Worm (Caenorhabditis elegans) whole organism, L4 larva: ENCODE results near the gene dlg-1.

Source experiments
- D1046.2 ChIP-seq: fragments of 200-800 bp; sonication (Bioruptor generic); IDR thresholded peaks from 2 replicates; pipeline ENCODE4 v1.3.6; 2022; ENCODE audit warnings: missing genetic modification characterization, missing compliant biosample characterization
- T20F7.1 ChIP-seq: fragments of 200-800 bp; sonication (Bioruptor generic); optimal IDR thresholded peaks from 2 replicates; lab custom pipeline; 2018; ENCODE audit warnings: mild to moderate bottlenecking, missing genetic modification characterization, missing compliant biosample characterization
- Y48G9A.11 ChIP-seq: fragments of 200-800 bp; sonication (Bioruptor generic); IDR thresholded peaks from 2 replicates; pipeline ENCODE4 v1.3.6; 2022; ENCODE audit warnings: missing genetic modification reagents, missing genetic modification characterization, missing compliant biosample characterization
- aha-1 ChIP-seq: fragments of 150-350 bp; peaks from one replicate; lab custom pipeline; 2014; ENCODE audit warnings: missing biosample characterization, missing genetic modification characterization
- ceh-20 ChIP-seq: fragments of 200-800 bp; sonication (Bioruptor generic); IDR thresholded peaks from 2 replicates; pipeline ENCODE4 v1.3.6; 2022; ENCODE audit warnings: missing genetic modification reagents, missing genetic modification characterization, missing compliant biosample characterization
- ceh-44 ChIP-seq: fragments of 200-800 bp; sonication (Bioruptor generic); IDR thresholded peaks from 2 replicates; pipeline ENCODE4 v1.3.6; 2022; ENCODE audit warnings: missing genetic modification reagents, missing genetic modification characterization, missing compliant biosample characterization
- ceh-62 ChIP-seq: sonication (generic microtip); optimal IDR thresholded peaks from 2 replicates; lab custom pipeline; 2017; ENCODE audit warnings: missing biosample characterization, missing genetic modification characterization
- ceh-82 ChIP-seq: sonication (generic microtip); optimal IDR thresholded peaks from 2 replicates; lab custom pipeline; 2017; ENCODE audit warnings: missing biosample characterization, missing genetic modification characterization
- ces-1 ChIP-seq: fragments of 150-350 bp; sonication (generic microtip); optimal IDR thresholded peaks from 4 replicates; lab custom pipeline; 2014; ENCODE audit warnings: missing biosample characterization, missing genetic modification reagents, missing genetic modification characterization
- cey-2 ChIP-seq: sonication (generic microtip); optimal IDR thresholded peaks from 3 replicates; lab custom pipeline; 2017; ENCODE audit warnings: missing genetic modification characterization, mild to moderate bottlenecking, missing compliant biosample characterization, antibody characterized with exemption, borderline replicate concordance; ENCODE audit not compliant: insufficient read depth
- daf-16 ChIP-seq, 3 experiments: sonication (generic microtip); optimal IDR thresholded peaks; 2 replicates each; lab custom pipeline; 2016 to 2017; ENCODE audit warnings: missing genetic modification characterization in 3 of 3, missing genetic modification reagents in 3 of 3, mild to moderate bottlenecking in 2 of 3, missing compliant biosample characterization in 2 of 3, missing biosample characterization in 1 of 3, moderate library complexity in 1 of 3
- dmd-6 ChIP-seq: fragments of 200-800 bp; sonication (Bioruptor generic); IDR thresholded peaks from 2 replicates; pipeline ENCODE4 v1.3.6; 2022; ENCODE audit warnings: missing genetic modification reagents, missing genetic modification characterization, missing compliant biosample characterization
- dmd-8 ChIP-seq: fragments of 200-800 bp; sonication (Bioruptor generic); IDR thresholded peaks from 2 replicates; pipeline ENCODE4 v1.3.6; 2022; ENCODE audit warnings: missing genetic modification characterization, missing compliant biosample characterization
- dpl-1 ChIP-seq: fragments of 150-350 bp; optimal IDR thresholded peaks from 2 replicates; lab custom pipeline; 2014; ENCODE audit warnings: missing biosample characterization, missing genetic modification reagents, missing genetic modification characterization
- duxl-1 ChIP-seq: sonication (generic microtip); optimal IDR thresholded peaks from 2 replicates; lab custom pipeline; 2016; ENCODE audit warnings: mild to moderate bottlenecking, missing genetic modification characterization, moderate library complexity, missing compliant biosample characterization; ENCODE audit not compliant: poor library complexity
- dve-1 ChIP-seq: sonication (generic microtip); optimal IDR thresholded peaks from 2 replicates; lab custom pipeline; 2017; ENCODE audit warnings: antibody characterized with exemption, mild to moderate bottlenecking, missing genetic modification characterization, missing compliant biosample characterization; ENCODE audit not compliant: insufficient read depth
- egl-43 ChIP-seq: fragments of 200-800 bp; sonication (Bioruptor generic); IDR thresholded peaks from 2 replicates; pipeline ENCODE4 v1.3.6; 2022; ENCODE audit warnings: missing genetic modification reagents, missing genetic modification characterization, missing compliant biosample characterization
- hlh-11 ChIP-seq: fragments of 200-800 bp; sonication (Bioruptor generic); optimal IDR thresholded peaks from 2 replicates; lab custom pipeline; 2018; ENCODE audit warnings: mild to moderate bottlenecking, missing genetic modification characterization, missing compliant biosample characterization
- hlh-30 ChIP-seq: sonication (generic microtip); optimal IDR thresholded peaks from 2 replicates; lab custom pipeline; 2017; ENCODE audit warnings: antibody characterized with exemption, mild to moderate bottlenecking, missing genetic modification characterization, missing compliant biosample characterization; ENCODE audit not compliant: insufficient read depth
- hmg-1.1 ChIP-seq: fragments of 200-800 bp; sonication (Bioruptor generic); IDR thresholded peaks from 2 replicates; pipeline ENCODE4 v1.3.6; 2022; ENCODE audit warnings: missing genetic modification reagents, missing genetic modification characterization, missing compliant biosample characterization
- lim-7 ChIP-seq: fragments of 200-800 bp; sonication (Bioruptor generic); IDR thresholded peaks from 2 replicates; pipeline ENCODE4 v1.3.6; 2022; ENCODE audit warnings: missing genetic modification characterization, missing compliant biosample characterization
- lin-1 ChIP-seq: fragments of 200-800 bp; sonication (Bioruptor generic); IDR thresholded peaks from 2 replicates; pipeline ENCODE4 v1.3.6; 2022; ENCODE audit warnings: missing genetic modification reagents, missing genetic modification characterization, missing compliant biosample characterization
- lin-13 ChIP-seq: fragments of 150-350 bp; optimal IDR thresholded peaks from 2 replicates; lab custom pipeline; 2014; ENCODE audit warnings: missing biosample characterization, missing genetic modification reagents, missing genetic modification characterization
- lin-39 ChIP-seq: fragments of 150-350 bp; optimal IDR thresholded peaks from 2 replicates; lab custom pipeline; 2014; ENCODE audit warnings: missing biosample characterization, missing genetic modification reagents, missing genetic modification characterization
- lsy-2 ChIP-seq, 2 experiments: fragments of 150-350 bp in 1 of 2; sonication (generic microtip) in 1 of 2; optimal IDR thresholded peaks; 2 replicates each; lab custom pipeline; 2014 to 2017; ENCODE audit warnings: missing biosample characterization in 2 of 2, missing genetic modification characterization in 2 of 2
- madf-5 ChIP-seq, 2 experiments: fragments of 200-800 bp; sonication (Bioruptor generic); IDR thresholded peaks; 2 replicates each; pipeline ENCODE4 v1.3.6; 2022; ENCODE audit warnings: missing compliant biosample characterization in 2 of 2, missing genetic modification characterization in 2 of 2
- madf-9 ChIP-seq: fragments of 200-800 bp; sonication (Bioruptor generic); conservative IDR thresholded peaks from 2 replicates; pipeline ENCODE4 v1.3.6; 2022; ENCODE audit warnings: missing genetic modification reagents, missing genetic modification characterization, missing compliant biosample characterization
- mdl-1 ChIP-seq, 2 experiments: fragments of 150-350 bp in 1 of 2; sonication (generic microtip) in 1 of 2; optimal IDR thresholded peaks; 2 replicates each; lab custom pipeline; 2014 to 2017; ENCODE audit warnings: missing biosample characterization in 2 of 2, missing genetic modification characterization in 2 of 2
- mep-1 ChIP-seq: fragments of 150-350 bp; sonication (generic microtip); optimal IDR thresholded peaks from 3 replicates; lab custom pipeline; 2014; ENCODE audit warnings: missing biosample characterization, missing genetic modification characterization
- mes-2 ChIP-seq: sonication (generic microtip); optimal IDR thresholded peaks from 2 replicates; lab custom pipeline; 2016; ENCODE audit warnings: missing genotype, mild to moderate bottlenecking, missing genetic modification characterization, missing compliant biosample characterization; ENCODE audit not compliant: poor library complexity, severe bottlenecking
- mxl-3 ChIP-seq: fragments of 200-800 bp; sonication (Bioruptor generic); optimal IDR thresholded peaks from 2 replicates; lab custom pipeline; 2018; ENCODE audit warnings: mild to moderate bottlenecking, missing genetic modification characterization, missing compliant biosample characterization
- nhr-111 ChIP-seq: fragments of 200-800 bp; sonication (Bioruptor generic); optimal IDR thresholded peaks from 2 replicates; lab custom pipeline; 2018; ENCODE audit warnings: mild to moderate bottlenecking, missing genetic modification characterization, missing compliant biosample characterization
- nhr-237 ChIP-seq: sonication (generic microtip); optimal IDR thresholded peaks from 2 replicates; lab custom pipeline; 2017; ENCODE audit warnings: missing biosample characterization, missing genetic modification characterization
- nhr-25 ChIP-seq: sonication (generic microtip); optimal IDR thresholded peaks from 2 replicates; lab custom pipeline; 2017; ENCODE audit warnings: missing genetic modification characterization, mild to moderate bottlenecking, missing compliant biosample characterization, antibody characterized with exemption, moderate library complexity, borderline replicate concordance; ENCODE audit not compliant: insufficient read depth
- nhr-28 ChIP-seq: fragments of 150-350 bp; optimal IDR thresholded peaks from 2 replicates; lab custom pipeline; 2014; ENCODE audit warnings: missing biosample characterization, missing genetic modification characterization
- nhr-48 ChIP-seq: sonication (generic microtip); optimal IDR thresholded peaks from 2 replicates; lab custom pipeline; 2016; ENCODE audit warnings: mild to moderate bottlenecking, missing genetic modification characterization, missing compliant biosample characterization
- nhr-76 ChIP-seq: fragments of 150-350 bp; optimal IDR thresholded peaks from 2 replicates; lab custom pipeline; 2014; ENCODE audit warnings: missing biosample characterization, missing genetic modification characterization
- pha-4 ChIP-seq, 2 experiments: fragments of 150-350 bp in 1 of 2; fragments of 200-800 bp in 1 of 2; sonication (Bioruptor generic) in 1 of 2; IDR thresholded peaks in 1 of 2; optimal IDR thresholded peaks in 1 of 2; 2 replicates each; pipeline versions ENCODE4 v1.3.6 to Lab custom; 2014 to 2022; ENCODE audit warnings: missing genetic modification characterization in 2 of 2, missing genetic modification reagents in 2 of 2, missing biosample characterization in 1 of 2, missing compliant biosample characterization in 1 of 2
- pqm-1 ChIP-seq: sonication (generic microtip); optimal IDR thresholded peaks from 2 replicates; lab custom pipeline; 2017; ENCODE audit warnings: missing biosample characterization, missing genetic modification characterization
- saeg-2 ChIP-seq: fragments of 200-800 bp; sonication (Bioruptor generic); IDR thresholded peaks from 2 replicates; pipeline ENCODE4 v1.3.6; 2022; ENCODE audit warnings: missing genetic modification reagents, missing genetic modification characterization, missing compliant biosample characterization
- set-16 ChIP-seq: fragments of 200-800 bp; sonication (Bioruptor generic); IDR thresholded peaks from 2 replicates; pipeline ENCODE4 v1.3.6; 2022; ENCODE audit warnings: missing genetic modification reagents, missing genetic modification characterization, missing compliant biosample characterization
- snpc-4 ChIP-seq: fragments of 150-350 bp; optimal IDR thresholded peaks from 2 replicates; lab custom pipeline; 2014; ENCODE audit warnings: missing biosample characterization, missing genetic modification characterization
- tra-1 ChIP-seq: fragments of 200-800 bp; sonication (Bioruptor generic); IDR thresholded peaks from 2 replicates; pipeline ENCODE4 v1.3.6; 2022; ENCODE audit warnings: missing genetic modification reagents, missing genetic modification characterization, missing compliant biosample characterization
- unc-62 ChIP-seq, 3 experiments: fragments of 150-350 bp in 1 of 3; sonication (generic microtip); optimal IDR thresholded peaks in 2 of 3; peaks in 1 of 3; 1 replicate in 1 of 3; 2 replicates in 2 of 3; lab custom pipeline; 2014 to 2017; ENCODE audit warnings: missing biosample characterization in 3 of 3, missing genetic modification characterization in 3 of 3, missing genetic modification reagents in 3 of 3, missing genotype in 1 of 3
- zip-11 ChIP-seq: fragments of 200-800 bp; sonication (Bioruptor generic); IDR thresholded peaks from 2 replicates; pipeline ENCODE4 v1.3.6; 2022; ENCODE audit warnings: missing genetic modification characterization, missing compliant biosample characterization

dlg-1 gene

DNA sequence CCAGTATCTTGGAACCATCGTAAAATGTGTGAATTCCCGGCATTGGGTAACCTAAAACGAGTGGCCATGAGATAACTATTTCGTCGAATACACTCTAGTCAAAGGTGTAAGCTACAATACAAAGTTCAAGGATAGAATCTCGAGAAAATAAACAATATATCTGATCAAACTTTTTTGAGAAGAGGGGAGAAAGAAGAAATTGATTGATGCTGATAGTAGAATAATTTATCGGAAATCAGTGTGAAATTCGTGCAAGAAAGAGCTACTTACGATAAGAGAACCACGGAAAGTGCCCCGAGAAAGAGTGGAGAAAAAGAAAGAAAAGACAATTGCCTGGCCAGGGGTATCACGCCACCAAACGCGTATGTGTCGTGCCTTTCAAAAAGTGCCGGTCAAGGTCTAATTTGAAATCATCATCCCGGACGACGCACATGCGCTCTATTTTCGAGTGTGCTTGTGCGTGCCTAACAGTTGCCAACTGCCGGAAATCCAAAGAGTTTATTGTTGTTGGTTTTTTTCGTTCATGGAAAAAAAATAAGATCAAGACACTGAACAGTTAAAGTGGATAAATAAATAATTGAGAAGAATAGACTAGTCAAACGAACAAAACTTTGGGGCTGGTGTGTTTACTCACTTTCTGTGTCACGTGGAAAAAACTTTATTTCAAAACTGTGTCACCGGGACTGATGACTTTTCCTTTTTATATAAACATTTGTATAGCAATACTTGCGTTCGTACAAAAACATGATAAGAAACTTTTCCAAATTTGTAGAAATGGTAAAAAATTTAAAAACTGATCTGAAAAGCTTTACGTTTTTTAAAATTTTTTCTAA, 43.5 kb downstream of the dlg-1 start, which contains the start of gene mboa-3:
TSS of gene mboa-3 (minus strand) at position 51 of the 833 bp plus-strand sequence.
- no peak for TF ChIP-seq Y48G9A.11 (GFP tag; lab: Robert Waterston, UW)
- peak; percentile 8 for TF ChIP-seq mep-1 (tag; lab: Kevin White, UChicago)
- peak in 1 of 2 experiments; percentile 87 for TF ChIP-seq unc-62 (GFP tag; optimal IDR thresholded peaks at IDR 0.05 in 1 of 2; lab: Kevin White, UChicago)
- TF ChIP-seq unc-62 (tag; optimal IDR thresholded peaks at IDR 0.05; lab: Kevin White, UChicago): no peak
- no peak for TF ChIP-seq ceh-44
- TF ChIP-seq nhr-25 (tag; lab: Kevin White, UChicago): no peak
- peak; percentile 51 for TF ChIP-seq nhr-28 (tag; lab: Kevin White, UChicago)
- peak; percentile 70 for TF ChIP-seq hlh-11
- TF ChIP-seq mdl-1 (tag; optimal IDR thresholded peaks at IDR 0.05; lab: Kevin White, UChicago): peak in 1 of 2 experiments; percentile 84
- TF ChIP-seq daf-16 (GFP tag; optimal IDR thresholded peaks at IDR 0.05; lab: Kevin White, UChicago): peak in 1 of 2 experiments; percentile 12
- peak; percentile 68 for TF ChIP-seq daf-16 (tag; optimal IDR thresholded peaks at IDR 0.05; lab: Kevin White, UChicago)
- no peak for TF ChIP-seq nhr-111 (GFP tag; lab: Kevin White, UChicago)
- no peak for TF ChIP-seq nhr-237 (tag; lab: Kevin White, UChicago)
- no peak for TF ChIP-seq saeg-2 (GFP tag; lab: Robert Waterston, UW)
- TF ChIP-seq lim-7: 0 out of 2 replicates have a peak, but pooled peaks have one; percentile 5
- TF ChIP-seq set-16: no peak
- TF ChIP-seq pqm-1 (tag; lab: Kevin White, UChicago): peak; percentile 17
- TF ChIP-seq aha-1 (tag; lab: Kevin White, UChicago): peak; percentile 97
- TF ChIP-seq ceh-20 (GFP tag; lab: Robert Waterston, UW): 0 out of 2 replicates have a peak, but pooled peaks have one; percentile 15
- TF ChIP-seq pha-4 (GFP tag; IDR thresholded peaks at IDR 0.05; lab: Robert Waterston, UW): peak; percentile 14; the same call in 1 of the 2 replicates
- peak; percentile 52 for TF ChIP-seq pha-4 (tag; optimal IDR thresholded peaks at IDR 0.05; lab: Kevin White, UChicago)
- TF ChIP-seq hlh-30 (tag; lab: Kevin White, UChicago): peak; percentile 57
- no peak for TF ChIP-seq T20F7.1 (GFP tag; lab: Kevin White, UChicago)
- no peak for TF ChIP-seq cey-2
- peak; percentile 64 for TF ChIP-seq mxl-3
- TF ChIP-seq dpl-1 (GFP tag; lab: Kevin White, UChicago): no peak
- no peak for TF ChIP-seq madf-5 (GFP tag; IDR thresholded peaks at IDR 0.05; lab: Robert Waterston, UW)
- no peak for TF ChIP-seq ceh-62
- TF ChIP-seq hmg-1.1: 0 out of 2 replicates have a peak, but pooled peaks have one; percentile 10
- TF ChIP-seq tra-1 (GFP tag; lab: Robert Waterston, UW): 0 out of 2 replicates have a peak, but pooled peaks have one; percentile 22
- TF ChIP-seq dve-1: peak; percentile 22
- TF ChIP-seq nhr-48 (tag; lab: Kevin White, UChicago): no peak
- TF ChIP-seq duxl-1 (tag; lab: Kevin White, UChicago): no peak
- TF ChIP-seq D1046.2 (GFP tag; lab: Robert Waterston, UW): no peak
- TF ChIP-seq madf-9 (GFP tag; lab: Robert Waterston, UW): 0 out of 2 replicates have a peak, but pooled peaks have one; percentile 28
- peak; percentile 17 for TF ChIP-seq mes-2 (tag; lab: Kevin White, UChicago)
- TF ChIP-seq dmd-6: peak; percentile 76

DNA sequence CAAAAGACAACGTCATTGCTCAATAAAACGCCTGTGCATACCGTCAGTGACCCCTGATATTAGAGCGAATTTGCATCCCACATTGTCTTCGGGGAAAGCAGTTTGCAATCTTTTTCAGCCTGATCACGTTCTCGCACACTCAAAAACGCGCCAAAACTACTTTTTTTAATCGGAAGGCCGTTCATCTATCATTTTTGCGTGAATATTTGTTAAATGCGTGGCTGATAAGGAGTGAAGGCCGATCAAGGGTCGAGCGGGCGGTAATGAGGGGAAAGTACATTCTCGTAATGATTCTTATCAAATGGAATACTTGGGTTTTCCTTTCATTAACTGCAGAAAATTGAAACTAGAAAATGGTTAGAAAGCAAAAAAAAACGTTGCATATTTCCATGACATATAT, 44.8 kb downstream of the dlg-1 start:
- TF ChIP-seq ceh-82 (tag; lab: Kevin White, UChicago): no peak
- 0 out of 2 replicates have a peak, but pooled peaks have one; percentile 15 for TF ChIP-seq lin-1 (GFP tag; lab: Robert Waterston, UW)
- no peak for TF ChIP-seq dmd-8 (GFP tag; lab: Robert Waterston, UW)
- TF ChIP-seq snpc-4 (tag; lab: Kevin White, UChicago): no peak
- TF ChIP-seq nhr-76 (tag; lab: Kevin White, UChicago): no peak
- no peak for TF ChIP-seq lin-13 (GFP tag; lab: Kevin White, UChicago)
- TF ChIP-seq pha-4 (GFP tag; IDR thresholded peaks at IDR 0.05; lab: Robert Waterston, UW): no peak
- no peak for TF ChIP-seq pha-4 (tag; optimal IDR thresholded peaks at IDR 0.05; lab: Kevin White, UChicago)
- TF ChIP-seq ces-1 (GFP tag; lab: Kevin White, UChicago): no peak
- no peak for TF ChIP-seq ceh-20 (GFP tag; lab: Robert Waterston, UW)
- TF ChIP-seq egl-43 (GFP tag; lab: Robert Waterston, UW): no peak
- TF ChIP-seq nhr-111 (GFP tag; lab: Kevin White, UChicago): no peak
- TF ChIP-seq lin-39 (tag; lab: Kevin White, UChicago): no peak
- no peak for TF ChIP-seq zip-11 (GFP tag; lab: Robert Waterston, UW)
- no peak for TF ChIP-seq lsy-2 (tag; optimal IDR thresholded peaks at IDR 0.05; lab: Kevin White, UChicago)
- no peak for TF ChIP-seq dve-1
- no peak for TF ChIP-seq hmg-1.1
- no peak for TF ChIP-seq Y48G9A.11 (GFP tag; lab: Robert Waterston, UW)
